Fruit fly (Drosophila melanogaster) whole organism, embryonic: ENCODE measurements around the gene CG46059.

Source experiments
- HLH3B ChIP-seq: fragments of 200-800 bp; sonication (Bioruptor generic); IDR thresholded peaks from 2 replicates; pipeline ENCODE4 v1.3.6; 2022; ENCODE audit warnings: missing biosample characterization, missing genetic modification characterization
- ems ChIP-seq: fragments of 200-800 bp; sonication (Bioruptor generic); optimal IDR thresholded peaks from 3 replicates; lab custom pipeline; 2016; ENCODE audit warnings: missing biosample characterization, missing genetic modification characterization

DNA sequence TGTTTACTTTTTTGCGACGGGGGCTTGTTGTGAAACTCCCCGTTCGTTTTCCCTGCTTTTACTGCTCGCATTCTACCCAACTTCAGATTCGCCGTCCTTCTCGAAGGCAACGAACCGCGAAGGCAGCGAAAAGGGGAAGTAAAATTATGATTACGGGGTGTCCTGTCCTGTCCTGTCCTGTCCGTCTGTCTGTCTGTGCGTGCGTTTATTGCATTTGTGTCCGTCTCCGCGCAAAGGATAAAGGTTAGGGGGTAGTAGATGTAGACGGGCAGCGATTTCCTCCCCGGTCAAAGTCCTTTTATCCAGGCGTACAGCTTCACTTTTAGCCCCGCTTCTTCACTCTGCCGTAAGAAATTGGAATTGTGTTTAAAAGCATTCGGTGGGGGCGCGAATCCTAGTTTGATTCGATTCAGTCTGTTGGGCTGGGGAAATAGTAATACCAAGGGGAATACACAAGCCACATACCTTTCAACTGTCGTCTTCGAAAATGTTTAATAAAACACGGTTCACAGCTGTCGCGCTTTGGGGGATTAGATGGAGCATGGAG is 16.4 kb downstream of the CG46059 start:
- no peak for TF ChIP-seq ems (GFP tag; lab: Kevin White, UChicago)
- no peak for TF ChIP-seq HLH3B (GFP tag; lab: Robert Waterston, UW)
